Fruit fly (Drosophila melanogaster): Measurements from ENCODE around the gene CG43386.

CG43386 gene

dm6 chrX:9964778-9965291 is 12.4 kb downstream of the CG43386 start, which contains the start of the genes CG1791 and CG1889:
CG1791 (minus strand) TSS chrX:9964878.
CG1889 (plus strand) TSS chrX:9965241.
- TF ChIP-seq noc (tag; optimal IDR thresholded peaks at IDR 0.05): no peak

- no peak for TF ChIP-seq noc (tag; optimal IDR thresholded peaks at IDR 0.05)
These were observed 44.8 kb downstream of the CG43386 start for dm6 chrX:9932296-9932892.

- peak; percentile 10 for TF ChIP-seq noc (tag; optimal IDR thresholded peaks at IDR 0.05)
These were observed 46.3 kb downstream of the CG43386 start, which contains the start of gene Idgf4 for dm6 chrX:9930882-9931281. Idgf4 (minus strand) TSS chrX:9930948.
